Fruit fly (Drosophila melanogaster): ENCODE measurements around the gene CG4318.
A peak's percentile ranks its signal among the peaks of the same experiment; 100 is the strongest.

CG4318 gene

dm6 chrX:13159481-13159880 is 4.8 kb upstream of the CG4318 start, which contains the start of the genes Bap60 and CG12096 (continued):
- TF ChIP-seq CG17186 (GFP tag; optimal IDR thresholded peaks at IDR 0.05) (peak; percentile 68), NFAT (GFP tag; IDR thresholded peaks at IDR 0.05) (peak; percentile 49), CG7963 (GFP tag; IDR thresholded peaks at IDR 0.05; ENCODE audit: partially characterized antibody) (peak; percentile 81), CG15073 (GFP tag; optimal IDR thresholded peaks at IDR 0.05) (no peak), CG6765 (GFP tag; optimal IDR thresholded peaks at IDR 0.05) (no peak), maf-S (GFP tag; optimal IDR thresholded peaks at IDR 0.05) (peak; percentile 81), tup (GFP tag; optimal IDR thresholded peaks at IDR 0.05) (peak; percentile 49), Scr (GFP tag; IDR thresholded peaks at IDR 0.05; ENCODE audit: partially characterized antibody) (peak; percentile 97), CrebB (tag; optimal IDR thresholded peaks at IDR 0.05) (peak; percentile 41), br (optimal IDR thresholded peaks at IDR 0.05) (no peak), CG15696 (tag; optimal IDR thresholded peaks at IDR 0.05) (peak; percentile 78), fru (optimal IDR thresholded peaks at IDR 0.05) (no peak), lbe (GFP tag; optimal IDR thresholded peaks at IDR 0.05) (no peak), ash1 (GFP tag; optimal IDR thresholded peaks at IDR 0.05) (no peak), Lim3 (GFP tag; IDR thresholded peaks at IDR 0.05) (no peak), insv (GFP tag; optimal IDR thresholded peaks at IDR 0.05) (peak in 1 of 2 experiments; percentile 38), Sry-β (GFP tag; optimal IDR thresholded peaks at IDR 0.05) (peak; percentile 11), CG3163 (GFP tag; optimal IDR thresholded peaks at IDR 0.05) (peak; percentile 41), CG30431 (GFP tag; optimal IDR thresholded peaks at IDR 0.05) (peak; percentile 52), CG7987 (GFP tag; optimal IDR thresholded peaks at IDR 0.05) (peak; percentile 28), repo (GFP tag; optimal IDR thresholded peaks at IDR 0.05) (peak; percentile 65), gcm2 (GFP tag; optimal IDR thresholded peaks at IDR 0.05) (no peak), CG16863 (GFP tag; optimal IDR thresholded peaks at IDR 0.05) (peak; percentile 71), Med (GFP tag) (peak; percentile 98), abd-A (tag; optimal IDR thresholded peaks at IDR 0.05) (no peak), CG6272 (GFP tag; IDR thresholded peaks at IDR 0.05) (peak; percentile 44), kni (GFP tag; optimal IDR thresholded peaks at IDR 0.05) (peak; percentile 41), CG18764 (GFP tag; optimal IDR thresholded peaks at IDR 0.05) (peak; percentile 46), CG32772 (GFP tag; IDR thresholded peaks at IDR 0.05) (0 out of 2 replicates have a peak, but pooled peaks have one; percentile 16), CG4360 (GFP tag; IDR thresholded peaks at IDR 0.05) (no peak), Antp (GFP tag; optimal IDR thresholded peaks at IDR 0.05) (peak; percentile 73), sima (GFP tag; optimal IDR thresholded peaks at IDR 0.05) (peak; percentile 11), CG14441 (GFP tag; IDR thresholded peaks at IDR 0.05) (peak; percentile 51; the same call in 1 of the 2 replicates), Pdp1 (GFP tag; optimal IDR thresholded peaks at IDR 0.05) (peak in 1 of 2 experiments; percentile 82), Sox100B (GFP tag; optimal IDR thresholded peaks at IDR 0.05) (no peak), CG15269 (tag; optimal IDR thresholded peaks at IDR 0.05) (peak; percentile 69), cwo (GFP tag; optimal IDR thresholded peaks at IDR 0.05) (peak; percentile 30), Bgb (GFP tag; IDR thresholded peaks at IDR 0.05; ENCODE audit: partially characterized antibody) (peak; percentile 88), knrl (GFP tag; IDR thresholded peaks at IDR 0.05; ENCODE audit: partially characterized antibody) (peak; percentile 97), CG10274 (GFP tag; optimal IDR thresholded peaks at IDR 0.05) (no peak), CG2116 (GFP tag; optimal IDR thresholded peaks at IDR 0.05) (peak; percentile 92), YL-1 (GFP tag; optimal IDR thresholded peaks at IDR 0.05) (peak; percentile 82), CG14710 (tag; optimal IDR thresholded peaks at IDR 0.05) (peak; percentile 88), CG14667 (GFP tag; IDR thresholded peaks at IDR 0.05) (peak; percentile 54), ato (GFP tag; IDR thresholded peaks at IDR 0.05; ENCODE audit: partially characterized antibody) (0 out of 2 replicates have a peak, but pooled peaks have one; percentile 64), pita (GFP tag; optimal IDR thresholded peaks at IDR 0.05) (no peak), CG4707 (GFP tag; optimal IDR thresholded peaks at IDR 0.05) (no peak), Atf6 (GFP tag; IDR thresholded peaks at IDR 0.05) (peak; percentile 26; the same call in 1 of the 2 replicates), CG13123 (GFP tag; optimal IDR thresholded peaks at IDR 0.05) (peak; percentile 34), CG17912 (GFP tag; optimal IDR thresholded peaks at IDR 0.05) (no peak), CG2889 (GFP tag; IDR thresholded peaks at IDR 0.05) (0 out of 3 replicates have a peak, but pooled peaks have one; percentile 46)
